Worm (Caenorhabditis elegans): ENCODE results near the gene fbxb-13.

Gene fbxb-13

ce11 chrII:1830182-1830682 lies 42.2 kb downstream of the fbxb-13 start, which contains the start of gene math-40:
TSS of gene math-40 (plus strand) at chrII:1830632.
- TF ChIP-seq ham-2 (GFP tag; optimal IDR thresholded peaks at IDR 0.05) (no peak), nhr-2 (tag; optimal IDR thresholded peaks at IDR 0.05) (no peak), sptf-1 (tag; optimal IDR thresholded peaks at IDR 0.05) (no peak), sem-2 (GFP tag; optimal IDR thresholded peaks at IDR 0.05) (no peak), cnd-1 (tag; optimal IDR thresholded peaks at IDR 0.05) (no peak), elt-1 (tag; optimal IDR thresholded peaks at IDR 0.05; ENCODE audit: borderline replicate concordance, insufficient read depth) (no peak), ces-1 (GFP tag; optimal IDR thresholded peaks at IDR 0.05) (no peak), mep-1 (tag; optimal IDR thresholded peaks at IDR 0.05) (no peak), nhr-28 (tag; optimal IDR thresholded peaks at IDR 0.05) (no peak), unc-120 (tag; optimal IDR thresholded peaks at IDR 0.05; ENCODE audit: poor library complexity, severe bottlenecking) (no peak), nhr-237 (tag; optimal IDR thresholded peaks at IDR 0.05) (no peak), lin-32 (GFP tag; optimal IDR thresholded peaks at IDR 0.05) (no peak), nhr-12 (tag; optimal IDR thresholded peaks at IDR 0.05) (no peak), unc-62 (GFP tag; optimal IDR thresholded peaks at IDR 0.05) (no peak), M03D4.4 (tag; optimal IDR thresholded peaks at IDR 0.05) (no peak), drap-1 (GFP tag; optimal IDR thresholded peaks at IDR 0.05) (no peak), unc-39 (tag; optimal IDR thresholded peaks at IDR 0.05) (no peak), ceh-39 (tag; optimal IDR thresholded peaks at IDR 0.05) (no peak), lsy-2 (tag; optimal IDR thresholded peaks at IDR 0.05) (no peak)

ce11 chrII:1831883-1832388 lies 43.9 kb downstream of the fbxb-13 start, which contains the start of gene math-39:
TSS of gene math-39 (plus strand) at chrII:1832338.
- TF ChIP-seq cnd-1 (tag; optimal IDR thresholded peaks at IDR 0.05) (no peak), mep-1 (tag; optimal IDR thresholded peaks at IDR 0.05) (no peak), snpc-4 (tag; optimal IDR thresholded peaks at IDR 0.05) (no peak), drap-1 (GFP tag; optimal IDR thresholded peaks at IDR 0.05) (no peak), blmp-1 (tag; optimal IDR thresholded peaks at IDR 0.05) (no peak), ztf-11 (tag; optimal IDR thresholded peaks at IDR 0.05) (no peak), lin-13 (tag; optimal IDR thresholded peaks at IDR 0.05) (no peak)

- TF ChIP-seq blmp-1 (tag; optimal IDR thresholded peaks at IDR 0.05) (no peak), M03D4.4 (tag; optimal IDR thresholded peaks at IDR 0.05) (no peak), unc-120 (tag; optimal IDR thresholded peaks at IDR 0.05; ENCODE audit: poor library complexity, severe bottlenecking) (no peak), nhr-76 (tag; optimal IDR thresholded peaks at IDR 0.05) (no peak), nhr-12 (tag; optimal IDR thresholded peaks at IDR 0.05) (no peak), unc-39 (tag; optimal IDR thresholded peaks at IDR 0.05) (no peak), ceh-39 (tag; optimal IDR thresholded peaks at IDR 0.05) (no peak), tbx-8 (GFP tag; optimal IDR thresholded peaks at IDR 0.05) (no peak), ces-1 (GFP tag; optimal IDR thresholded peaks at IDR 0.05) (no peak)
Observed at ce11 chrII:1836204-1836603, 48.1 kb downstream of the fbxb-13 start, which contains the start of gene T08E11.1. TSS of gene T08E11.1 (plus strand) at chrII:1836504.

Data from whole organism, mixed stage, embryonic.